Worm (Caenorhabditis elegans): ENCODE data around the gene cha-1.

The cha-1 gene

ce11 chrIV:3654214-3654613, 29.7 kb upstream of the cha-1 start (continued):
- TF ChIP-seq unc-39 (tag; optimal IDR thresholded peaks at IDR 0.05) (no peak), R02D3.7 (tag; optimal IDR thresholded peaks at IDR 0.05) (peak; percentile 9), hmg-11 (tag; optimal IDR thresholded peaks at IDR 0.05) (no peak), mdl-1 (tag; optimal IDR thresholded peaks at IDR 0.05) (peak; percentile 60), nhr-76 (tag; optimal IDR thresholded peaks at IDR 0.05) (no peak), sea-2 (GFP tag; optimal IDR thresholded peaks at IDR 0.05) (no peak), ceh-9 (tag; optimal IDR thresholded peaks at IDR 0.05) (no peak), nfya-1 (tag; optimal IDR thresholded peaks at IDR 0.05; ENCODE audit: insufficient read depth) (peak; percentile 62), elt-2 (tag; optimal IDR thresholded peaks at IDR 0.05) (no peak)

- TF ChIP-seq fos-1 (tag; optimal IDR thresholded peaks at IDR 0.05) (no peak), lsy-12 (tag; optimal IDR thresholded peaks at IDR 0.05) (peak; percentile 64), ztf-11 (tag; optimal IDR thresholded peaks at IDR 0.05) (no peak), nhr-237 (tag; optimal IDR thresholded peaks at IDR 0.05) (no peak), fkh-10 (GFP tag; optimal IDR thresholded peaks at IDR 0.05) (no peak), nhr-43 (tag; optimal IDR thresholded peaks at IDR 0.05; ENCODE audit: poor library complexity, severe bottlenecking) (peak; percentile 96), nhr-67 (tag; optimal IDR thresholded peaks at IDR 0.05) (no peak), mml-1 (tag; optimal IDR thresholded peaks at IDR 0.05) (peak; percentile 7), nhr-76 (tag; optimal IDR thresholded peaks at IDR 0.05) (no peak), snpc-4 (tag; optimal IDR thresholded peaks at IDR 0.05) (no peak), ZK546.5 (tag; optimal IDR thresholded peaks at IDR 0.05) (no peak), nhr-77 (tag; optimal IDR thresholded peaks at IDR 0.05) (no peak), nhr-11 (tag; optimal IDR thresholded peaks at IDR 0.05) (no peak), unc-39 (tag; optimal IDR thresholded peaks at IDR 0.05) (no peak), lin-15B (tag; optimal IDR thresholded peaks at IDR 0.05) (no peak), nhr-28 (tag; optimal IDR thresholded peaks at IDR 0.05) (no peak), nhr-23 (tag; optimal IDR thresholded peaks at IDR 0.05) (peak; percentile 82), elt-2 (tag; optimal IDR thresholded peaks at IDR 0.05) (peak; percentile 56), daf-12 (tag; optimal IDR thresholded peaks at IDR 0.05) (no peak), ceh-28 (tag; optimal IDR thresholded peaks at IDR 0.05) (peak; percentile 47), ceh-9 (tag; optimal IDR thresholded peaks at IDR 0.05) (no peak), ztf-4 (tag; optimal IDR thresholded peaks at IDR 0.05) (no peak), ceh-82 (tag; optimal IDR thresholded peaks at IDR 0.05) (no peak), nfya-1 (tag; optimal IDR thresholded peaks at IDR 0.05; ENCODE audit: insufficient read depth) (peak; percentile 57), tbx-2 (tag; optimal IDR thresholded peaks at IDR 0.05) (peak; percentile 5), hmg-11 (tag; optimal IDR thresholded peaks at IDR 0.05) (no peak), jun-1 (tag; optimal IDR thresholded peaks at IDR 0.05) (peak; percentile 62), skn-1 (tag; optimal IDR thresholded peaks at IDR 0.05) (no peak), ceh-16 (tag; optimal IDR thresholded peaks at IDR 0.05) (no peak), nhr-12 (tag; optimal IDR thresholded peaks at IDR 0.05) (no peak), egl-27 (tag; optimal IDR thresholded peaks at IDR 0.05) (no peak), eor-1 (tag; optimal IDR thresholded peaks at IDR 0.05) (no peak), elt-1 (tag; optimal IDR thresholded peaks at IDR 0.05) (no peak), pha-4 (tag; optimal IDR thresholded peaks at IDR 0.05) (peak; percentile 47), lin-39 (tag; optimal IDR thresholded peaks at IDR 0.05) (no peak), fkh-2 (tag; optimal IDR thresholded peaks at IDR 0.05) (no peak), nhr-25 (tag; optimal IDR thresholded peaks at IDR 0.05) (peak; percentile 68), ama-1 (optimal IDR thresholded peaks at IDR 0.05) (peak; percentile 65), unc-62 (GFP tag; optimal IDR thresholded peaks at IDR 0.05) (no peak), pqm-1 (tag; optimal IDR thresholded peaks at IDR 0.05) (peak; percentile 37), aly-2 (tag; optimal IDR thresholded peaks at IDR 0.05) (no peak), R02D3.7 (tag; optimal IDR thresholded peaks at IDR 0.05) (peak; percentile 27), elt-3 (tag; optimal IDR thresholded peaks at IDR 0.05) (peak in 2 of 3 experiments; percentile 22 to 64), egl-5 (tag; optimal IDR thresholded peaks at IDR 0.05) (no peak), sea-2 (GFP tag; optimal IDR thresholded peaks at IDR 0.05) (no peak), mdl-1 (tag; optimal IDR thresholded peaks at IDR 0.05) (peak; percentile 54), zag-1 (tag; optimal IDR thresholded peaks at IDR 0.05) (no peak)
Measured at ce11 chrIV:3653420-3653823, 28.9 kb upstream of the cha-1 start.
